Worm (Caenorhabditis elegans) whole organism, L4 larva: ENCODE data around the gene cpna-3.

Experiments
- F10B5.3 ChIP-seq: sonication (generic microtip); optimal IDR thresholded peaks from 2 replicates; lab custom pipeline; 2016; ENCODE audit warnings: mild to moderate bottlenecking, missing genetic modification characterization, missing compliant biosample characterization
- F26F4.8 ChIP-seq: fragments of 200-800 bp; sonication (Bioruptor generic); conservative IDR thresholded peaks from 2 replicates; pipeline ENCODE4 v1.3.6; 2022; ENCODE audit warnings: missing genetic modification characterization, missing compliant biosample characterization
- F49E8.2 ChIP-seq: sonication (generic microtip); optimal IDR thresholded peaks from 2 replicates; lab custom pipeline; 2016; ENCODE audit warnings: missing compliant biosample characterization, mild to moderate bottlenecking, missing genetic modification characterization, borderline replicate concordance
- T26A8.4 ChIP-seq: fragments of 200-800 bp; sonication (Bioruptor generic); IDR thresholded peaks from 2 replicates; pipeline ENCODE4 v1.3.6; 2022; ENCODE audit warnings: missing genetic modification characterization, missing compliant biosample characterization
- Y75B8A.6 ChIP-seq: fragments of 200-800 bp; sonication (Bioruptor generic); IDR thresholded peaks from 2 replicates; pipeline ENCODE4 v1.3.6; 2022; ENCODE audit warnings: missing genetic modification reagents, missing genetic modification characterization, missing compliant biosample characterization
- arid-1 ChIP-seq: fragments of 200-800 bp; sonication (Bioruptor generic); conservative IDR thresholded peaks from 2 replicates; pipeline ENCODE4 v1.3.6; 2022; ENCODE audit warnings: missing genetic modification reagents, missing genetic modification characterization, missing compliant biosample characterization
- attf-4 ChIP-seq: sonication (generic microtip); optimal IDR thresholded peaks from 3 replicates; lab custom pipeline; 2017; ENCODE audit warnings: missing biosample characterization, missing genetic modification characterization
- ceh-28 ChIP-seq: fragments of 150-350 bp; optimal IDR thresholded peaks from 2 replicates; lab custom pipeline; 2014; ENCODE audit warnings: missing biosample characterization, missing genetic modification reagents, missing genetic modification characterization
- ceh-44 ChIP-seq: fragments of 200-800 bp; sonication (Bioruptor generic); IDR thresholded peaks from 2 replicates; pipeline ENCODE4 v1.3.6; 2022; ENCODE audit warnings: missing genetic modification reagents, missing genetic modification characterization, missing compliant biosample characterization
- ceh-62 ChIP-seq: sonication (generic microtip); optimal IDR thresholded peaks from 2 replicates; lab custom pipeline; 2017; ENCODE audit warnings: missing biosample characterization, missing genetic modification characterization
- ceh-82 ChIP-seq: sonication (generic microtip); optimal IDR thresholded peaks from 2 replicates; lab custom pipeline; 2017; ENCODE audit warnings: missing biosample characterization, missing genetic modification characterization
- ces-1 ChIP-seq: fragments of 150-350 bp; sonication (generic microtip); optimal IDR thresholded peaks from 4 replicates; lab custom pipeline; 2014; ENCODE audit warnings: missing biosample characterization, missing genetic modification reagents, missing genetic modification characterization
- ctbp-1 ChIP-seq: fragments of 200-800 bp; sonication (Bioruptor generic); IDR thresholded peaks from 2 replicates; pipeline ENCODE4 v1.3.6; 2022; ENCODE audit warnings: missing genetic modification reagents, missing genetic modification characterization, missing compliant biosample characterization
- egl-27 ChIP-seq: sonication (generic microtip); optimal IDR thresholded peaks from 3 replicates; lab custom pipeline; 2017; ENCODE audit warnings: missing biosample characterization, missing genetic modification reagents, missing genetic modification characterization
- fkh-10 ChIP-seq: fragments of 150-350 bp; optimal IDR thresholded peaks from 2 replicates; lab custom pipeline; 2014; ENCODE audit warnings: missing biosample characterization, missing genetic modification reagents, missing genetic modification characterization
- hmg-1.1 ChIP-seq: fragments of 200-800 bp; sonication (Bioruptor generic); IDR thresholded peaks from 2 replicates; pipeline ENCODE4 v1.3.6; 2022; ENCODE audit warnings: missing genetic modification reagents, missing genetic modification characterization, missing compliant biosample characterization
- jun-1 ChIP-seq: fragments of 150-350 bp; optimal IDR thresholded peaks from 2 replicates; lab custom pipeline; 2014; ENCODE audit warnings: missing biosample characterization, missing genetic modification reagents, missing genetic modification characterization
- mdl-1 ChIP-seq, 2 experiments: fragments of 150-350 bp in 1 of 2; sonication (generic microtip) in 1 of 2; optimal IDR thresholded peaks; 2 replicates each; lab custom pipeline; 2014 to 2017; ENCODE audit warnings: missing biosample characterization in 2 of 2, missing genetic modification characterization in 2 of 2
- mdt-29 ChIP-seq: fragments of 200-800 bp; sonication (Bioruptor generic); IDR thresholded peaks from 2 replicates; pipeline ENCODE4 v1.3.6; 2022; ENCODE audit warnings: missing genetic modification reagents, missing genetic modification characterization, missing compliant biosample characterization
- mep-1 ChIP-seq: fragments of 150-350 bp; sonication (generic microtip); optimal IDR thresholded peaks from 3 replicates; lab custom pipeline; 2014; ENCODE audit warnings: missing biosample characterization, missing genetic modification characterization
- mes-2 ChIP-seq: sonication (generic microtip); optimal IDR thresholded peaks from 2 replicates; lab custom pipeline; 2016; ENCODE audit warnings: missing genotype, mild to moderate bottlenecking, missing genetic modification characterization, missing compliant biosample characterization; ENCODE audit not compliant: poor library complexity, severe bottlenecking
- mxl-2 ChIP-seq: fragments of 200-800 bp; sonication (Bioruptor generic); conservative IDR thresholded peaks from 2 replicates; pipeline ENCODE4 v1.3.6; 2022; ENCODE audit warnings: missing genetic modification reagents, missing genetic modification characterization, missing compliant biosample characterization
- nhr-11 ChIP-seq: fragments of 150-350 bp; optimal IDR thresholded peaks from 2 replicates; lab custom pipeline; 2014; ENCODE audit warnings: missing biosample characterization, missing genetic modification characterization
- nhr-237 ChIP-seq: sonication (generic microtip); optimal IDR thresholded peaks from 2 replicates; lab custom pipeline; 2017; ENCODE audit warnings: missing biosample characterization, missing genetic modification characterization
- nhr-25 ChIP-seq: sonication (generic microtip); optimal IDR thresholded peaks from 2 replicates; lab custom pipeline; 2017; ENCODE audit warnings: missing genetic modification characterization, mild to moderate bottlenecking, missing compliant biosample characterization, antibody characterized with exemption, moderate library complexity, borderline replicate concordance; ENCODE audit not compliant: insufficient read depth
- nhr-41 ChIP-seq: fragments of 200-800 bp; sonication (Bioruptor generic); IDR thresholded peaks from 2 replicates; pipeline ENCODE4 v1.3.6; 2022; ENCODE audit warnings: missing genetic modification reagents, missing genetic modification characterization, missing compliant biosample characterization
- nhr-42 ChIP-seq: fragments of 200-800 bp; sonication (Bioruptor generic); IDR thresholded peaks from 2 replicates; pipeline ENCODE4 v1.3.6; 2022; ENCODE audit warnings: missing genetic modification characterization, missing compliant biosample characterization
- nhr-48 ChIP-seq: sonication (generic microtip); optimal IDR thresholded peaks from 2 replicates; lab custom pipeline; 2016; ENCODE audit warnings: mild to moderate bottlenecking, missing genetic modification characterization, missing compliant biosample characterization
- nhr-77 ChIP-seq: fragments of 150-350 bp; optimal IDR thresholded peaks from 2 replicates; lab custom pipeline; 2014; ENCODE audit warnings: missing biosample characterization, missing genetic modification characterization
- pha-4 ChIP-seq, 2 experiments: fragments of 150-350 bp in 1 of 2; fragments of 200-800 bp in 1 of 2; sonication (Bioruptor generic) in 1 of 2; IDR thresholded peaks in 1 of 2; optimal IDR thresholded peaks in 1 of 2; 2 replicates each; pipeline versions ENCODE4 v1.3.6 to Lab custom; 2014 to 2022; ENCODE audit warnings: missing genetic modification characterization in 2 of 2, missing genetic modification reagents in 2 of 2, missing biosample characterization in 1 of 2, missing compliant biosample characterization in 1 of 2
- set-16 ChIP-seq: fragments of 200-800 bp; sonication (Bioruptor generic); IDR thresholded peaks from 2 replicates; pipeline ENCODE4 v1.3.6; 2022; ENCODE audit warnings: missing genetic modification reagents, missing genetic modification characterization, missing compliant biosample characterization
- snpc-1.2 ChIP-seq: fragments of 200-800 bp; sonication (Bioruptor generic); IDR thresholded peaks from 2 replicates; pipeline ENCODE4 v1.3.6; 2022; ENCODE audit warnings: missing genetic modification reagents, missing genetic modification characterization, missing compliant biosample characterization
- zfp-3 ChIP-seq: fragments of 200-800 bp; sonication (Bioruptor generic); conservative IDR thresholded peaks from 2 replicates; pipeline ENCODE4 v1.3.6; 2022; ENCODE audit warnings: missing genetic modification reagents, missing genetic modification characterization, missing compliant biosample characterization
- zip-2 ChIP-seq: fragments of 150-350 bp; optimal IDR thresholded peaks from 2 replicates; lab custom pipeline; 2014; ENCODE audit warnings: missing biosample characterization, missing genetic modification characterization
- ztf-11 ChIP-seq: fragments of 150-350 bp; optimal IDR thresholded peaks from 2 replicates; lab custom pipeline; 2014; ENCODE audit warnings: missing biosample characterization, missing genetic modification characterization

Gene cpna-3

DNA sequence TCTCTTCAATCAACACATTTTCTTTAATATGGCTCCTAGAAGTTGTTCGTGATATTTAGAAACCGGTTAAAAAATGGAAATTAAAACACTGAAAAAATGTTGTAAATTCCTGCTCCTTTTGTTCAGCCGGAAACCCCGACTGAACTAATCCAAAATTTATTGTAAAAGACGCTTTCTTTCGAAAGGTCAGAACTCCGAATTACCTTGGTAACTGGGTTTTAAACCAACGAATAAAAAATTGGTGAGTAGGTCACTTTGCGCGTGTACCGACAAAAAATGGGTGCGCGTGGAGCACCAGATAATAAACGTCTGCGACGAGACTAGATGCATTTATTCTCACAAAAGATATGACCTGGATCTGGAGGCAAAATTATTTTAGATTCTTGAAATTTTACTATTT is 34.0 kb downstream of the cpna-3 start (continued):
- TF ChIP-seq arid-1 (GFP tag; lab: Robert Waterston, UW) (peak; percentile 70), mxl-2 (GFP tag; lab: Robert Waterston, UW) (no peak)

ce11 chrIV:9135377-9135776 is 38.7 kb downstream of the cpna-3 start, which contains the start of gene delm-1:
delm-1 (minus strand) TSS chrIV:9135477.
- TF ChIP-seq ceh-28 (tag; lab: Kevin White, UChicago) (no peak), nhr-237 (tag; lab: Kevin White, UChicago) (no peak), mep-1 (tag; lab: Kevin White, UChicago) (no peak), hmg-1.1 (GFP tag; lab: Robert Waterston, UW) (no peak), fkh-10 (GFP tag; lab: Kevin White, UChicago) (no peak), mdt-29 (GFP tag; lab: Robert Waterston, UW) (no peak), attf-4 (tag; lab: Kevin White, UChicago) (no peak)

- peak; percentile 70 for TF ChIP-seq F49E8.2
- no peak for TF ChIP-seq egl-27 (tag; lab: Kevin White, UChicago)
- no peak for TF ChIP-seq ceh-62 (tag; lab: Kevin White, UChicago)
- no peak for TF ChIP-seq zip-2 (tag; lab: Kevin White, UChicago)
- no peak for TF ChIP-seq ces-1 (GFP tag; lab: Kevin White, UChicago)
- no peak for TF ChIP-seq nhr-11 (tag; lab: Kevin White, UChicago)
- TF ChIP-seq pha-4 (GFP tag; IDR thresholded peaks at IDR 0.05; lab: Robert Waterston, UW) = no peak
- no peak for TF ChIP-seq pha-4 (tag; optimal IDR thresholded peaks at IDR 0.05; lab: Kevin White, UChicago)
- no peak for TF ChIP-seq nhr-48
- TF ChIP-seq snpc-1.2 (GFP tag; lab: Robert Waterston, UW) = peak; percentile 90
- no peak for TF ChIP-seq Y75B8A.6 (GFP tag; lab: Robert Waterston, UW)
- no peak for TF ChIP-seq mep-1 (tag; lab: Kevin White, UChicago)
- TF ChIP-seq ztf-11 (tag; lab: Kevin White, UChicago) = no peak
- TF ChIP-seq mdt-29 (GFP tag; lab: Robert Waterston, UW) = 0 out of 2 replicates have a peak, but pooled peaks have one; percentile 9
- no peak for TF ChIP-seq nhr-77
- TF ChIP-seq mes-2 (tag; lab: Kevin White, UChicago) = no peak
- TF ChIP-seq mxl-2 (GFP tag; lab: Robert Waterston, UW) = no peak
- TF ChIP-seq zfp-3 = no peak
- no peak for TF ChIP-seq F10B5.3
- TF ChIP-seq ceh-82 (tag; lab: Kevin White, UChicago) = no peak
- TF ChIP-seq ctbp-1 = no peak
- TF ChIP-seq jun-1 (tag; lab: Kevin White, UChicago) = no peak
- TF ChIP-seq ceh-44 (GFP tag; lab: Robert Waterston, UW) = peak; percentile 39; the same call in 1 of the 2 replicates
Observed at ce11 chrIV:9140172-9140805, 43.6 kb downstream of the cpna-3 start.

- TF ChIP-seq F26F4.8 (GFP tag; lab: Robert Waterston, UW) = no peak
- TF ChIP-seq snpc-1.2 (GFP tag; lab: Robert Waterston, UW) = no peak
- no peak for TF ChIP-seq nhr-25
- TF ChIP-seq mdl-1 (tag; optimal IDR thresholded peaks at IDR 0.05; lab: Kevin White, UChicago) = no peak
- TF ChIP-seq set-16 (GFP tag; lab: Robert Waterston, UW) = no peak
- TF ChIP-seq T26A8.4 (GFP tag; lab: Robert Waterston, UW) = no peak
- TF ChIP-seq nhr-41 = no peak
- no peak for TF ChIP-seq nhr-42
- TF ChIP-seq pha-4 (GFP tag; IDR thresholded peaks at IDR 0.05; lab: Robert Waterston, UW) = no peak
- no peak for TF ChIP-seq pha-4 (tag; optimal IDR thresholded peaks at IDR 0.05; lab: Kevin White, UChicago)
Observed at ce11 chrIV:9144405-9144804, 47.8 kb downstream of the cpna-3 start, which contains the start of gene flp-1. flp-1 (plus strand) TSS chrIV:9144705.
